Fruit fly (Drosophila melanogaster) whole organism: ENCODE data around the gene Lrrk.

Experiments used
- EcR ChIP-seq, 2 experiments: fragments of >200 bp; optimal IDR thresholded peaks; 2 replicates each; lab custom pipeline; 2017; ENCODE audit warnings: missing biosample characterization in 2 of 2, missing genetic modification characterization in 2 of 2, missing genetic modification reagents in 2 of 2
- pan ChIP-seq: fragments of >200 bp; optimal IDR thresholded peaks from 2 replicates; lab custom pipeline; 2017
- psq ChIP-seq: fragments of >200 bp; optimal IDR thresholded peaks from 2 replicates; lab custom pipeline; 2017

DNA sequence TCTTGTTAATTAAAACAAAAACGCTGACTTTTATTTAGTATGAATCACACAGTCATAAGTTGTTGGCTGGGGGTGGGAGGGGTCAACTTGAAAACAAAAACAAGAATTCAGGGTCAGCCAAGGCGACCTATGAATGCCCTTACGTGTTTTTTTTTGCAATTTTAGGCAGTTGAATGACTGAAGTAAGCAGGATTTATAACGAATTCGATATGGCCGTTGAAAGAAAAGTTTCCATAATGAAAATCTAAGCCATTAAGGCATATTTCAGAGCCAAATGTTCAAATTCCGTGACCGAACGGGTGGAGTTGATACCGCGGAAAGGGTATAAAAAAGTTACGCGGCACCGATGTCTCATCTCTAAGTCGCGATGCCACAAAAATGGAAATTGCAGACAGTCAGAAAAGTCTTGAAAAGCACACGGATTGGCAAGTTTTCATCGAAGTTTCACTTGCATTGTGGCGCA lies 1.3 kb upstream of the Lrrk start:
- TF ChIP-seq pan (lab: Kevin White, UChicago) (no peak), psq (lab: Kevin White, UChicago) (no peak), EcR (GFP tag; optimal IDR thresholded peaks at IDR 0.05; lab: Kevin White, UChicago) (no peak)
